Fruit fly (Drosophila melanogaster) S2 (cell line): ENCODE data around the gene CG13038.

Source experiments
- CG8478 ChIP-seq: fragments of >200 bp; optimal IDR thresholded peaks from 2 replicates; lab custom pipeline; 2018
- CTCF ChIP-seq, 2 experiments: fragments of >200 bp; optimal IDR thresholded peaks; 2 replicates each; lab custom pipeline; 2018

- no peak for TF ChIP-seq CG8478 (lab: Kevin White, UChicago)
- no peak for TF ChIP-seq CTCF (optimal IDR thresholded peaks at IDR 0.05; lab: Kevin White, UChicago)
Observed at dm6 chr3L:16286258-16286657, 41.4 kb downstream of the CG13038 start.
